Fruit fly (Drosophila melanogaster): ENCODE results near the gene Antp.

Gene Antp

DNA sequence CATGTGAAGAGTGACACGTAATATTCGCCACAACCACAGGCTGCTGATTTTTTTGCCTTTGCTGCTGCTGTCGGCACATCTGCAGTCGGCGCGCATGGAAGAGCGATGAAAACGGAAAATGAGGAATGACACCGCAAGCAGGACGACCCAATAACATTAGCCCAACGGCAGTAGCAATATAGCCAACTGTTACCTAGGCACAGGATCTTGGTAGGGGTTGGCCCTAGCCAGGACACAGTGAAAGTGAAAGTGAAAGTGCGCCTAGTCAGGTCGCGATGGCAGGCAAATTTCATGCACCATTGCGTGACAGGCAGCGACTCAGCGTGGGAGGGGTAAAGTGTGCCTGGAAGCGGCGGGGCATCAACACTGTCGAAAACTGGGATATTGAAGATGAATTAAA lies 110.2 kb downstream of the Antp start:
- TF ChIP-seq Abd-B (GFP tag; optimal IDR thresholded peaks at IDR 0.05), result no peak
- no peak for TF ChIP-seq Hr78 (GFP tag; optimal IDR thresholded peaks at IDR 0.05)
- no peak for TF ChIP-seq sv (GFP tag; optimal IDR thresholded peaks at IDR 0.05)
- no peak for TF ChIP-seq Hr83 (GFP tag; optimal IDR thresholded peaks at IDR 0.05; ENCODE audit: poor library complexity, severe bottlenecking)
- TF ChIP-seq fru (GFP tag; optimal IDR thresholded peaks at IDR 0.05), result no peak
- no peak for TF ChIP-seq CrebA (GFP tag; optimal IDR thresholded peaks at IDR 0.05; ENCODE audit: borderline replicate concordance)
- TF ChIP-seq tai (GFP tag; optimal IDR thresholded peaks at IDR 0.05), result no peak
- no peak for TF ChIP-seq HLH106 (tag; optimal IDR thresholded peaks at IDR 0.05)
- TF ChIP-seq dl (GFP tag; optimal IDR thresholded peaks at IDR 0.05; ENCODE audit: insufficient read depth in 1 of 2, partially characterized antibody in 2 of 2), result no peak
- no peak for TF ChIP-seq GATAd (GFP tag; optimal IDR thresholded peaks at IDR 0.05)
- TF ChIP-seq Dfd (GFP tag; optimal IDR thresholded peaks at IDR 0.05), result no peak
- no peak for TF ChIP-seq jim (GFP tag; optimal IDR thresholded peaks at IDR 0.05)
- no peak for TF ChIP-seq Vsx2 (GFP tag; optimal IDR thresholded peaks at IDR 0.05; ENCODE audit: partially characterized antibody)
- no peak for TF ChIP-seq sage (GFP tag; optimal IDR thresholded peaks at IDR 0.05)

- no peak for TF ChIP-seq GATAd (GFP tag; optimal IDR thresholded peaks at IDR 0.05)
- no peak for TF ChIP-seq foxo (GFP tag; optimal IDR thresholded peaks at IDR 0.05)
- no peak for TF ChIP-seq dl (GFP tag; optimal IDR thresholded peaks at IDR 0.05; ENCODE audit: insufficient read depth in 1 of 2, partially characterized antibody in 2 of 2)
- no peak for TF ChIP-seq br (GFP tag; optimal IDR thresholded peaks at IDR 0.05)
- TF ChIP-seq sv (GFP tag; optimal IDR thresholded peaks at IDR 0.05), result no peak
- TF ChIP-seq CG32264 (GFP tag; optimal IDR thresholded peaks at IDR 0.05), result no peak
- no peak for TF ChIP-seq CrebA (GFP tag; optimal IDR thresholded peaks at IDR 0.05; ENCODE audit: borderline replicate concordance)
- TF ChIP-seq psq (GFP tag; optimal IDR thresholded peaks at IDR 0.05), result no peak
- TF ChIP-seq usp (GFP tag; optimal IDR thresholded peaks at IDR 0.05), result no peak
- no peak for TF ChIP-seq rgr (GFP tag; optimal IDR thresholded peaks at IDR 0.05)
- no peak for TF ChIP-seq woc (GFP tag; optimal IDR thresholded peaks at IDR 0.05)
Measured at dm6 chr3R:6885182-6885789, 113.7 kb downstream of the Antp start.

DNA sequence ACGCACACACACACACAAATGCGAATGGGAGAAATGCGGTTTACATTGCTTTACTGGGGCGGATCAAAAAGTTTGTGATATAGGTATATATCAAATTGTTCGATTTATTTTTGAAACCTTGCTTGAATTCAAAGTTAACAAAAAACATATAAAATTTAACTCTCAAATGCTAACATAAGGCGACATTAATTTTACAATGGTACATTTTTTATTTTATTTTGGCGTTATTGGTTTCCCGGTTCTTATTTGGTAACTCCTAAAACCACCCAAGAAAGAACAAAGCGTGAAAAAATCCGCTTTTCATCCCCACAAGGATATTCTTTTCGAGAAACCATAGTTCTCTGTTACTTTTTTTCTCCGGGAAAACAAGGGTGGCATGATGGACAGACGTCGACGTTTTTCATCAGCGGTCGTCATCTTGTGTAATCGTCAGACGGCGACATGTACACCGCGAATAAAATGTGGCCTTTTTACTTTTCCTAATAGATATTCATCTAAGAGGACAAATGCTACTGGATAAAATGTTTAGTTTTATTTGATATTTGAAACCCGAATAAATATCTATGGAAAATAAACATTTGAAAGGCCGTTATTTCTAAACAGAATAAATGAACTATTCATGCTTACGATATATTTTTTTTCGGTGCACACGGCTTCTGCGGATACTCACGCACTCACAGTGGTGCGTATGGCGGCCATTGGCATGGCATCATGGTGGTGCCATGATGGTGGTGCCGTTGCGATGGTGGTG lies 117.6 kb downstream of the Antp start:
- no peak for TF ChIP-seq sage (GFP tag; optimal IDR thresholded peaks at IDR 0.05)
- peak; percentile 24 for TF ChIP-seq sv (GFP tag; optimal IDR thresholded peaks at IDR 0.05)

dm6 chr3R:6870836-6871235 lies 128.2 kb downstream of the Antp start:
- TF ChIP-seq Myc (optimal IDR thresholded peaks at IDR 0.05) (peak; percentile 38), OdsH (GFP tag; optimal IDR thresholded peaks at IDR 0.05) (no peak)

DNA sequence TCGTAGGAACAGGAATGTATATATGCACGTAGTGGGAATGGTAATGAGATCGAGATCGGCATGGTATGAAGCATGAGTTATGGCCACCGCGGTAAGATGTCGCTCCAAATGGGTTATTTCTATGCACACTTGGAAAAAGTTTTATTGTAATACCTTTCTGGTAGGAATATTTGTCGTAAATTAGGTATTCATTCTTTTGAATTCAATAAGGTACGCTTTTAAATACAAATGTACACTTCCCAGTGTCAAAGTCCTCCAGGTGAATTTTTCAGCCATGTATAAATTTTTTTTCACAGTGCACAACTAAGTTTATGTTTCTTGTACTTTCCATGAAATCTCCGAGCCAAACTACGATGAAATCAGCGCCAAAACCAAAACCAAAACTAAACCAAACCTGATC lies 129.7 kb downstream of the Antp start:
- TF ChIP-seq tai (GFP tag; optimal IDR thresholded peaks at IDR 0.05), result no peak
- TF ChIP-seq foxo (GFP tag; optimal IDR thresholded peaks at IDR 0.05), result no peak
- no peak for TF ChIP-seq Myc (optimal IDR thresholded peaks at IDR 0.05)
- TF ChIP-seq Vsx2 (GFP tag; optimal IDR thresholded peaks at IDR 0.05; ENCODE audit: partially characterized antibody), result no peak
- TF ChIP-seq Rel (GFP tag; optimal IDR thresholded peaks at IDR 0.05), result no peak
- no peak for TF ChIP-seq Rel (tag; optimal IDR thresholded peaks at IDR 0.05)
- TF ChIP-seq CrebA (GFP tag; optimal IDR thresholded peaks at IDR 0.05; ENCODE audit: borderline replicate concordance), result no peak
- TF ChIP-seq CG32264 (GFP tag; optimal IDR thresholded peaks at IDR 0.05), result no peak
- no peak for TF ChIP-seq CG9705 (GFP tag; optimal IDR thresholded peaks at IDR 0.05)
- TF ChIP-seq N (GFP tag; optimal IDR thresholded peaks at IDR 0.05), result no peak
- no peak for TF ChIP-seq Mio (GFP tag; optimal IDR thresholded peaks at IDR 0.05)
- TF ChIP-seq fru (GFP tag; optimal IDR thresholded peaks at IDR 0.05), result no peak
- TF ChIP-seq sv (GFP tag; optimal IDR thresholded peaks at IDR 0.05), result no peak

dm6 chr3R:6868212-6868611 lies 130.8 kb downstream of the Antp start:
- TF ChIP-seq Jra (GFP tag; optimal IDR thresholded peaks at IDR 0.05) (no peak), HLH106 (tag; optimal IDR thresholded peaks at IDR 0.05) (no peak), Dif (GFP tag; optimal IDR thresholded peaks at IDR 0.05; ENCODE audit: partially characterized antibody) (no peak), fru (GFP tag; optimal IDR thresholded peaks at IDR 0.05) (no peak), lola (GFP tag; optimal IDR thresholded peaks at IDR 0.05) (no peak), usp (GFP tag; optimal IDR thresholded peaks at IDR 0.05) (no peak), CrebA (GFP tag; optimal IDR thresholded peaks at IDR 0.05; ENCODE audit: borderline replicate concordance) (no peak), h (GFP tag; optimal IDR thresholded peaks at IDR 0.05) (no peak), dsf (GFP tag; optimal IDR thresholded peaks at IDR 0.05; ENCODE audit: borderline replicate concordance) (no peak), OdsH (GFP tag; optimal IDR thresholded peaks at IDR 0.05) (no peak), N (GFP tag; optimal IDR thresholded peaks at IDR 0.05) (no peak), sv (GFP tag; optimal IDR thresholded peaks at IDR 0.05) (no peak), woc (GFP tag; optimal IDR thresholded peaks at IDR 0.05) (no peak), Hr83 (GFP tag; optimal IDR thresholded peaks at IDR 0.05; ENCODE audit: poor library complexity, severe bottlenecking) (no peak), rgr (GFP tag; optimal IDR thresholded peaks at IDR 0.05) (no peak)

Data from whole organism, wandering third instar larva.